Fruit fly (Drosophila melanogaster): ENCODE data around the gene CG4520.

Gene CG4520

DNA sequence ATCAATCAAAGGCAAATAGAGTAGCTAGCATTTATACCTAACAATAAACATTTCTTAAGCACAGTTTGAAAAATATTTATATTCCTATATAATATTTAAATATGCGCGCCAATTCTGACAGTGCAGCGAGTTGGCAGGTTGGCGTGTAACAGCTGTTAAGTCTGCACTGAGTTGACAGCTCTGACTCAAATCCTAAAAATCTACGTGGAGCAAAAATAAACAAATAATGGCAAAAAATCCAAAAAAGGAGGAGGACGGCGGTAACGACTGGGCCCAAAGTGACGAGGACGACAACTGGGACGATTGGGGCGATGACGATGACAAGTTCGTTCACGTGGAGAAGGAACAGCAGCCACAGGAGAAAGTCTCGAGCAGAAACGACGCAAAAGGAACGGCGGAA lies 42.1 kb downstream of the CG4520 start, which contains the start of gene CG9590 (continued):
- TF ChIP-seq CG4617 (GFP tag; optimal IDR thresholded peaks at IDR 0.05; ENCODE audit: borderline replicate concordance): peak; percentile 19
- TF ChIP-seq crp (GFP tag; optimal IDR thresholded peaks at IDR 0.05): peak; percentile 61 to 92
- TF ChIP-seq trem (tag; optimal IDR thresholded peaks at IDR 0.05): peak; percentile 99
- no peak for TF ChIP-seq hbn (GFP tag; IDR thresholded peaks at IDR 0.05; ENCODE audit: partially characterized antibody)
- TF ChIP-seq fu2 (GFP tag; optimal IDR thresholded peaks at IDR 0.05): no peak
- peak; percentile 18 for TF ChIP-seq CG1603 (tag; optimal IDR thresholded peaks at IDR 0.05)
- peak; percentile 57 for TF ChIP-seq MESR4 (GFP tag; optimal IDR thresholded peaks at IDR 0.05)
- peak; percentile 38 for TF ChIP-seq Xbp1 (GFP tag; optimal IDR thresholded peaks at IDR 0.05)
- TF ChIP-seq stwl (tag; optimal IDR thresholded peaks at IDR 0.05): peak; percentile 43
- TF ChIP-seq YL-1 (GFP tag; optimal IDR thresholded peaks at IDR 0.05): peak; percentile 54
- no peak for TF ChIP-seq CG17186 (GFP tag; optimal IDR thresholded peaks at IDR 0.05)
- TF ChIP-seq pzg (GFP tag; optimal IDR thresholded peaks at IDR 0.05): peak; percentile 43
- no peak for TF ChIP-seq dati (GFP tag; IDR thresholded peaks at IDR 0.05)
- peak; percentile 87 for TF ChIP-seq MBD-R2 (GFP tag; IDR thresholded peaks at IDR 0.05)

DNA sequence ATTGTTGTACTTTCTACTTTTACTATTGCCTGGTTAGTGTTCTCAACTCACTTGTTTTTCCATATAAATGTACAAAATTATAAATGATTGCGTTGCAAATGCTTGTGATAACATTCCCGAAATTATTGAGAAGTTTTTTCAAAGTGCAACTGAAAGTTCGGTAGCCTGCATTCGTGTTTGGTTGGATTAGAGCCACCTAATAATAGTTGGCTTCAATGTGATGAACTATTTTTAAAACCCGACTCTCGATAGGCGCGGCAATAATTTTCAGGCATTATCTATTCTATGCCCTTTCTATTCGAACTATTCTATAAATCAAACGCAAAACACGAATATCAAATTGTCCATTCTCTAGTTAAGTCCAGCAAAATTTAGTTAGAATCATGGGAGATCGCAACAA lies 43.8 kb downstream of the CG4520 start, which contains the start of gene Uros2:
Uros2 (plus strand) TSS at position 301 of the 400 bp plus-strand sequence.
- no peak for TF ChIP-seq CG32532 (GFP tag; IDR thresholded peaks at IDR 0.05)
- no peak for TF ChIP-seq CG7271 (tag; optimal IDR thresholded peaks at IDR 0.05)
- no peak for TF ChIP-seq CG2202 (tag; optimal IDR thresholded peaks at IDR 0.05)
- TF ChIP-seq Abd-B (GFP tag; optimal IDR thresholded peaks at IDR 0.05): no peak
- TF ChIP-seq gsb-n (tag; optimal IDR thresholded peaks at IDR 0.05): no peak
- no peak for TF ChIP-seq Oaz (GFP tag; IDR thresholded peaks at IDR 0.05)
- no peak for TF ChIP-seq CG5245 (GFP tag; optimal IDR thresholded peaks at IDR 0.05)
- no peak for TF ChIP-seq odd (GFP tag; optimal IDR thresholded peaks at IDR 0.05)
- TF ChIP-seq HLH4C (GFP tag; IDR thresholded peaks at IDR 0.05; ENCODE audit: partially characterized antibody): no peak
- TF ChIP-seq bbx (GFP tag; IDR thresholded peaks at IDR 0.05; ENCODE audit: partially characterized antibody): no peak
- TF ChIP-seq H2.0 (GFP tag; IDR thresholded peaks at IDR 0.05): no peak

DNA sequence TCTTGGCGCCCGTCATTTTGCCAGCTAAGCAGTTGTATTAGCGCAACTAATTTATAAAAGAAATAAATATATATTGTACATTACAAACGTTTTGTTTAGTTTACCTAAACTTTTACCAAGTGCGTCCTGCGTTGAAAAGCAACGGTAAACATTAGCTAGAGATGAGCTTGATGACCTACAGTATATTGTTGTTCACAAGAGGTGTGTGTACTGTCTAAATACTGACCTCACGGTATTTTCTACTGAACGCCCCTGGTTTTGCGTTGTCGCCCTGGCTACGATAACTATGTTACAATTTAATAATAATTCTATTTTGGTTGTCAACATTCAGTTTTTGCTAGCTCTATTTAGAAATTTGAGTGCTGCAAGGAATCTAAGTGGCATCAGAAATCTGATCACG lies 48.0 kb downstream of the CG4520 start, which contains the start of gene Acyp2:
Acyp2 (plus strand) TSS at position 262 of the 400 bp plus-strand sequence.
- TF ChIP-seq Bdp1 (GFP tag; optimal IDR thresholded peaks at IDR 0.05): peak; percentile 17
- TF ChIP-seq phol (tag; optimal IDR thresholded peaks at IDR 0.05): peak; percentile 40
- TF ChIP-seq CG4424 (GFP tag; optimal IDR thresholded peaks at IDR 0.05): peak; percentile 14
- TF ChIP-seq CG18619 (GFP tag; optimal IDR thresholded peaks at IDR 0.05): no peak
- peak; percentile 66 for TF ChIP-seq vvl (GFP tag; IDR thresholded peaks at IDR 0.05)
- TF ChIP-seq CG13775 (GFP tag; optimal IDR thresholded peaks at IDR 0.05): peak; percentile 23
- peak; percentile 93 for TF ChIP-seq Lhr (GFP tag; optimal IDR thresholded peaks at IDR 0.05)
- TF ChIP-seq jing (GFP tag; optimal IDR thresholded peaks at IDR 0.05): no peak
- TF ChIP-seq Sry-δ (GFP tag; optimal IDR thresholded peaks at IDR 0.05): peak; percentile 88
- peak; percentile 6 for TF ChIP-seq D19B (GFP tag; optimal IDR thresholded peaks at IDR 0.05)
- no peak for TF ChIP-seq CG16779 (GFP tag; IDR thresholded peaks at IDR 0.05)
- no peak for TF ChIP-seq CG8359 (GFP tag; optimal IDR thresholded peaks at IDR 0.05; ENCODE audit: borderline replicate concordance)
- no peak for TF ChIP-seq exex (tag; optimal IDR thresholded peaks at IDR 0.05)
- no peak for TF ChIP-seq maf-S (GFP tag; optimal IDR thresholded peaks at IDR 0.05)
- peak; percentile 47 for TF ChIP-seq CG14710 (tag; optimal IDR thresholded peaks at IDR 0.05)
- peak; percentile 53 for TF ChIP-seq CG4854 (GFP tag; optimal IDR thresholded peaks at IDR 0.05)
- peak; percentile 56 for TF ChIP-seq Mad (GFP tag; optimal IDR thresholded peaks at IDR 0.05)
- no peak for TF ChIP-seq lbe (GFP tag; optimal IDR thresholded peaks at IDR 0.05)
- TF ChIP-seq her (GFP tag; optimal IDR thresholded peaks at IDR 0.05): no peak
- peak; percentile 62 for TF ChIP-seq amos (GFP tag; IDR thresholded peaks at IDR 0.05; ENCODE audit: partially characterized antibody)
- TF ChIP-seq gfzf (GFP tag; optimal IDR thresholded peaks at IDR 0.05): peak; percentile 53
- TF ChIP-seq hbn (GFP tag; IDR thresholded peaks at IDR 0.05; ENCODE audit: partially characterized antibody): peak; percentile 48; the same call in 1 of the 2 replicates
- TF ChIP-seq gem (tag; optimal IDR thresholded peaks at IDR 0.05): peak; percentile 15
- TF ChIP-seq Dbx (GFP tag; IDR thresholded peaks at IDR 0.05): peak; percentile 63; the same call in 2 of the 3 replicates

Data from whole organism, embryonic.